Worm (Caenorhabditis elegans) whole organism, dauer: Measurements from ENCODE around the gene nhr-46.

Source experiments
- unc-62 ChIP-seq: sonication (generic microtip); optimal IDR thresholded peaks from 2 replicates; lab custom pipeline; 2017; ENCODE audit warnings: missing biosample characterization, missing genetic modification reagents, missing genetic modification characterization

Gene nhr-46

ce11 chrIV:5762770-5763169, 5.1 kb upstream of the nhr-46 start:
- no peak for TF ChIP-seq unc-62 (GFP tag; lab: Kevin White, UChicago)

ce11 chrIV:5761211-5761907, 3.7 kb upstream of the nhr-46 start:
- no peak for TF ChIP-seq unc-62 (GFP tag; lab: Kevin White, UChicago)

ce11 chrIV:5760656-5761055, 3.0 kb upstream of the nhr-46 start:
- no peak for TF ChIP-seq unc-62 (GFP tag; lab: Kevin White, UChicago)

ce11 chrIV:5758695-5759094, 1.0 kb upstream of the nhr-46 start:
- TF ChIP-seq unc-62 (GFP tag; lab: Kevin White, UChicago), result no peak

- TF ChIP-seq unc-62 (GFP tag; lab: Kevin White, UChicago), result no peak
Measured at ce11 chrIV:5755922-5756321, 1.7 kb downstream of the nhr-46 start.

ce11 chrIV:5754821-5755220, 2.8 kb downstream of the nhr-46 start:
- TF ChIP-seq unc-62 (GFP tag; lab: Kevin White, UChicago), result no peak

ce11 chrIV:5753954-5754543, 3.6 kb downstream of the nhr-46 start:
- TF ChIP-seq unc-62 (GFP tag; lab: Kevin White, UChicago), result no peak

ce11 chrIV:5753253-5753652, 4.4 kb downstream of the nhr-46 start:
- TF ChIP-seq unc-62 (GFP tag; lab: Kevin White, UChicago), result no peak

- no peak for TF ChIP-seq unc-62 (GFP tag; lab: Kevin White, UChicago)
Measured at ce11 chrIV:5752704-5753103, 5.0 kb downstream of the nhr-46 start.

- no peak for TF ChIP-seq unc-62 (GFP tag; lab: Kevin White, UChicago)
Measured at ce11 chrIV:5751997-5752396, 5.7 kb downstream of the nhr-46 start.

ce11 chrIV:5749874-5750273, 7.8 kb downstream of the nhr-46 start:
- TF ChIP-seq unc-62 (GFP tag; lab: Kevin White, UChicago), result no peak

- TF ChIP-seq unc-62 (GFP tag; lab: Kevin White, UChicago), result no peak
Measured at ce11 chrIV:5744114-5744513, 13.5 kb downstream of the nhr-46 start, which contains the start of gene C45E5.1. Gene C45E5.1, plus strand, starts transcription at chrIV:5744403.

ce11 chrIV:5741045-5741444, 16.6 kb downstream of the nhr-46 start, which contains the start of gene chil-11:
Gene chil-11, plus strand, starts transcription at chrIV:5741345.
- TF ChIP-seq unc-62 (GFP tag; lab: Kevin White, UChicago), result no peak

ce11 chrIV:5734720-5735119, 22.9 kb downstream of the nhr-46 start, which contains the start of gene cpg-18:
Gene cpg-18, plus strand, starts transcription at chrIV:5735020.
- no peak for TF ChIP-seq unc-62 (GFP tag; lab: Kevin White, UChicago)

- TF ChIP-seq unc-62 (GFP tag; lab: Kevin White, UChicago), result no peak
Measured at ce11 chrIV:5731597-5731996, 26.1 kb downstream of the nhr-46 start, which contains the start of gene H35B03.2. Gene H35B03.2, minus strand, starts transcription at chrIV:5731674.

ce11 chrIV:5725300-5725699, 32.4 kb downstream of the nhr-46 start, which contains the start of gene H35B03.1:
Gene H35B03.1, plus strand, starts transcription at chrIV:5725600.
- no peak for TF ChIP-seq unc-62 (GFP tag; lab: Kevin White, UChicago)

ce11 chrIV:5723659-5724058, 34.0 kb downstream of the nhr-46 start:
- no peak for TF ChIP-seq unc-62 (GFP tag; lab: Kevin White, UChicago)
